Worm (Caenorhabditis elegans) whole organism, midembryonic: ENCODE measurements around the gene ugt-29.

Experiments used
- T22C8.4 ChIP-seq: fragments of 200-800 bp; sonication (Bioruptor generic); IDR thresholded peaks from 2 replicates; pipeline ENCODE4 v1.3.6; 2022; ENCODE audit warnings: missing genetic modification characterization, missing compliant biosample characterization
- cog-1 ChIP-seq: sonication (generic microtip); optimal IDR thresholded peaks from 2 replicates; lab custom pipeline; 2016; ENCODE audit warnings: missing genetic modification characterization, missing compliant biosample characterization
- flt-1 ChIP-seq: fragments of 200-800 bp; sonication (Bioruptor generic); IDR thresholded peaks from 2 replicates; pipeline ENCODE4 v1.3.6; 2022; ENCODE audit warnings: missing genetic modification characterization, missing compliant biosample characterization
- klf-2 ChIP-seq: fragments of 200-800 bp; sonication (Bioruptor generic); conservative IDR thresholded peaks from 2 replicates; pipeline ENCODE4 v1.3.6; 2022; ENCODE audit warnings: missing genetic modification reagents, missing genetic modification characterization, missing compliant biosample characterization
- med-1 ChIP-seq: sonication (generic microtip); optimal IDR thresholded peaks from 2 replicates; lab custom pipeline; 2017; ENCODE audit warnings: missing genetic modification characterization, mild to moderate bottlenecking, missing compliant biosample characterization, antibody characterized with exemption, missing genetic modification reagents; ENCODE audit not compliant: insufficient read depth
- ref-1 ChIP-seq: fragments of 200-800 bp; sonication (Bioruptor generic); conservative IDR thresholded peaks from 2 replicates; pipeline ENCODE4 v1.3.6; 2022; ENCODE audit warnings: missing genetic modification reagents, missing genetic modification characterization, missing compliant biosample characterization
- tab-1 ChIP-seq: fragments of 200-800 bp; sonication (Bioruptor generic); IDR thresholded peaks from 2 replicates; pipeline ENCODE4 v1.3.6; 2022; ENCODE audit warnings: missing genetic modification characterization, missing compliant biosample characterization
- ztf-23 ChIP-seq: fragments of 200-800 bp; sonication (Bioruptor generic); IDR thresholded peaks from 2 replicates; pipeline ENCODE4 v1.3.6; 2022; ENCODE audit warnings: missing genetic modification reagents, missing genetic modification characterization, missing compliant biosample characterization
- ztf-29 ChIP-seq: fragments of 200-800 bp; sonication (Bioruptor generic); IDR thresholded peaks from 2 replicates; pipeline ENCODE4 v1.3.6; 2022; ENCODE audit warnings: missing genetic modification reagents, missing genetic modification characterization, missing compliant biosample characterization

DNA sequence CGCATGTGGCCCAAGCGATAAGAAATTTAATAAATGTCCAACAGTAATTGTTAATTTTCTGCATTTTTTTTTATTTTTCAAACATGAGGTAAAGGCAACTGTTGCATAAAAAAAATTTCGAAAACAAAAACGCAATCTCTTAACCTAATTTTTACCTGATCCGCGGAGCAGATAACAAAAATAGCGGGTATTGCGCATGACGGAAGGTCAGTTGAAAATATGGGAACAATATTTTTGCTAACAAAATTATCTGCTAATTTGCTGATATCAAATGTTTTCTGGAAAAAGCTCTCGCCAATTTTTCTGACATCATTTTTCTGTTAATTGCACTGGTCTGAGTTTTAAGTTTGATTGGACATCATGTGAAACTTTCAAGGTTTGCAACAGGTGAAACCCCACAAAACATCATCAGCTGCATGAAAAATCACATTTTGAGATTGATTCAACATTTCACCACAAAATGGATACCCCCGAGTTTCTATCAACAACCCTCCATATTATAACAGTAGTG lies 35.0 kb downstream of the ugt-29 start, which contains the start of the genes F31F4.11 and srh-266:
- TF ChIP-seq flt-1 (no peak), cog-1 (tag; lab: Kevin White, UChicago) (no peak), ref-1 (no peak), med-1 (no peak), klf-2 (GFP tag; lab: Robert Waterston, UW) (no peak), ztf-29 (GFP tag; lab: Robert Waterston, UW) (no peak), tab-1 (GFP tag; lab: Robert Waterston, UW) (no peak), T22C8.4 (GFP tag; lab: Robert Waterston, UW) (no peak), ztf-23 (GFP tag; lab: Robert Waterston, UW) (no peak)
